Worm (Caenorhabditis elegans): ENCODE results near the gene col-12.

col-12 gene

DNA sequence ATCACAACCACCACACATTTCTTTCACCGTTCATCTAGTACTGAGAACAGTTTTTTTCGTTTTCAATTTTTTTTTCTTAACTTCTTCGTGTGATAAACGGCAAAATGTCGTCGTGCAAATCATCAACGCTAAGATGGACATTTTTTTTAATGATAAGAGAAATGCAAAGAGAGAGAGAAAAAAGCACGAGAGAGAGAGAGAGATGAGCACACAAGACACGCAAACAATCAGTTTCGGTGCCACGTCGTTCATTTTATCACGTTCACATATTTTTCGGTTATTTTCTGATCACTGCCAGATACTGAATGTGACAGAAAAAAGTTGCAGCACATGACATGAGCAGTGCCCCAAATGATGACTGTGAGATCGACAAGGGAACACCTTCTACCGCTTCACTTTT lies 43.2 kb upstream of the col-12 start, which contains the start of gene egl-9 (continued):
- no peak for TF ChIP-seq F49E8.2 (tag; optimal IDR thresholded peaks at IDR 0.05; ENCODE audit: borderline replicate concordance)
- no peak for TF ChIP-seq sdz-12 (GFP tag; optimal IDR thresholded peaks at IDR 0.05)
- peak; percentile 83 for TF ChIP-seq hlh-11 (tag; optimal IDR thresholded peaks at IDR 0.05)
- no peak for TF ChIP-seq nhr-10 (tag; optimal IDR thresholded peaks at IDR 0.05)
- TF ChIP-seq spr-3 (GFP tag; optimal IDR thresholded peaks at IDR 0.05), result no peak
- no peak for TF ChIP-seq nhr-76 (tag; optimal IDR thresholded peaks at IDR 0.05)
- TF ChIP-seq snpc-4 (tag; optimal IDR thresholded peaks at IDR 0.05), result no peak
- no peak for TF ChIP-seq nhr-41 (GFP tag; IDR thresholded peaks at IDR 0.05)
- TF ChIP-seq spr-1 (tag; optimal IDR thresholded peaks at IDR 0.05), result no peak
- peak; percentile 91 for TF ChIP-seq dmd-6 (GFP tag; IDR thresholded peaks at IDR 0.05)
- no peak for TF ChIP-seq fkh-10 (GFP tag; optimal IDR thresholded peaks at IDR 0.05)
- TF ChIP-seq daf-8 (GFP tag; IDR thresholded peaks at IDR 0.05), result no peak
- TF ChIP-seq ceh-44 (GFP tag; IDR thresholded peaks at IDR 0.05), result no peak
- TF ChIP-seq nhr-6 (tag; optimal IDR thresholded peaks at IDR 0.05), result no peak
- TF ChIP-seq F37D6.2 (tag; optimal IDR thresholded peaks at IDR 0.05), result no peak
- no peak for TF ChIP-seq ces-1 (GFP tag; optimal IDR thresholded peaks at IDR 0.05)
- no peak for TF ChIP-seq fos-1 (tag; optimal IDR thresholded peaks at IDR 0.05)
- TF ChIP-seq T20F7.1 (GFP tag; optimal IDR thresholded peaks at IDR 0.05), result no peak
- TF ChIP-seq egl-27 (tag; optimal IDR thresholded peaks at IDR 0.05), result no peak
- TF ChIP-seq nhr-102 (tag; optimal IDR thresholded peaks at IDR 0.05), result peak; percentile 7
- TF ChIP-seq skn-1 (tag; optimal IDR thresholded peaks at IDR 0.05), result no peak
- TF ChIP-seq ceh-82 (tag; optimal IDR thresholded peaks at IDR 0.05), result no peak
- peak; percentile 59 for TF ChIP-seq ama-1 (optimal IDR thresholded peaks at IDR 0.05)
- no peak for TF ChIP-seq lin-38 (GFP tag; IDR thresholded peaks at IDR 0.05)
- no peak for TF ChIP-seq duxl-1 (tag; optimal IDR thresholded peaks at IDR 0.05; ENCODE audit: poor library complexity)
- TF ChIP-seq mep-1 (tag; optimal IDR thresholded peaks at IDR 0.05), result no peak
- TF ChIP-seq nhr-48 (tag; optimal IDR thresholded peaks at IDR 0.05), result peak; percentile 53
- no peak for TF ChIP-seq madf-9 (GFP tag; conservative IDR thresholded peaks at IDR 0.05)
- no peak for TF ChIP-seq lir-3 (tag; optimal IDR thresholded peaks at IDR 0.05)
- peak; percentile 56 for TF ChIP-seq zfp-3 (GFP tag; conservative IDR thresholded peaks at IDR 0.05)
- TF ChIP-seq nhr-25 (tag; optimal IDR thresholded peaks at IDR 0.05; ENCODE audit: borderline replicate concordance, insufficient read depth), result no peak
- peak; percentile 31; the same call in 1 of the 2 replicates for TF ChIP-seq tra-1 (GFP tag; IDR thresholded peaks at IDR 0.05)
- TF ChIP-seq lin-1 (GFP tag; IDR thresholded peaks at IDR 0.05), result 0 out of 2 replicates have a peak, but pooled peaks have one; percentile 15
- TF ChIP-seq unc-130 (GFP tag; optimal IDR thresholded peaks at IDR 0.05), result no peak
- no peak for TF ChIP-seq zip-11 (GFP tag; IDR thresholded peaks at IDR 0.05)
- TF ChIP-seq dmd-9 (GFP tag; IDR thresholded peaks at IDR 0.05), result no peak
- TF ChIP-seq zip-2 (tag; optimal IDR thresholded peaks at IDR 0.05), result no peak
- TF ChIP-seq zag-1 (tag; optimal IDR thresholded peaks at IDR 0.05), result no peak
- TF ChIP-seq cey-2 (tag; optimal IDR thresholded peaks at IDR 0.05; ENCODE audit: borderline replicate concordance, insufficient read depth), result no peak
- no peak for TF ChIP-seq daf-16 (GFP tag; optimal IDR thresholded peaks at IDR 0.05)
- TF ChIP-seq daf-16 (tag; optimal IDR thresholded peaks at IDR 0.05), result peak; percentile 65
- peak; percentile 85 for TF ChIP-seq hlh-30 (tag; optimal IDR thresholded peaks at IDR 0.05; ENCODE audit: insufficient read depth)
- no peak for TF ChIP-seq nhr-11 (tag; optimal IDR thresholded peaks at IDR 0.05)
- peak; percentile 78 to 98 for TF ChIP-seq hif-1 (tag; optimal IDR thresholded peaks at IDR 0.05)
- no peak for TF ChIP-seq R02D3.7 (tag; optimal IDR thresholded peaks at IDR 0.05)
- peak; percentile 64 for TF ChIP-seq nhr-28 (tag; optimal IDR thresholded peaks at IDR 0.05)
- TF ChIP-seq egl-43 (GFP tag; IDR thresholded peaks at IDR 0.05), result no peak
- TF ChIP-seq php-3 (GFP tag; IDR thresholded peaks at IDR 0.05), result no peak
- no peak for TF ChIP-seq ceh-32 (tag; optimal IDR thresholded peaks at IDR 0.05; ENCODE audit: poor library complexity)
- no peak for TF ChIP-seq ztf-11 (tag; optimal IDR thresholded peaks at IDR 0.05)
- no peak for TF ChIP-seq ceh-28 (tag; optimal IDR thresholded peaks at IDR 0.05)
- TF ChIP-seq lin-15B (tag; optimal IDR thresholded peaks at IDR 0.05), result no peak
